Worm (Caenorhabditis elegans) whole organism, early embryonic: Measurements from ENCODE around the gene alh-10.

Experiments used
- F13C5.2 ChIP-seq: sonication (generic microtip); optimal IDR thresholded peaks from 2 replicates; lab custom pipeline; 2017; ENCODE audit warnings: mild to moderate bottlenecking, missing genetic modification characterization, inconsistent platforms, missing compliant biosample characterization
- ama-1 ChIP-seq: fragments of 150-350 bp; optimal IDR thresholded peaks from 2 replicates; lab custom pipeline; 2014
- ceh-13 ChIP-seq: fragments of 200-800 bp; sonication (Bioruptor generic); optimal IDR thresholded peaks from 2 replicates; lab custom pipeline; 2018; ENCODE audit warnings: mild to moderate bottlenecking, missing genetic modification characterization, missing compliant biosample characterization
- flt-1 ChIP-seq: fragments of 200-800 bp; sonication (Bioruptor generic); IDR thresholded peaks from 2 replicates; pipeline ENCODE4 v1.3.6; 2022; ENCODE audit warnings: missing genetic modification characterization, missing compliant biosample characterization
- hmbx-1 ChIP-seq: sonication (generic microtip); optimal IDR thresholded peaks from 2 replicates; lab custom pipeline; 2016; ENCODE audit warnings: mild to moderate bottlenecking, missing genetic modification characterization, missing compliant biosample characterization
- hmg-4 ChIP-seq: fragments of 200-800 bp; sonication (Bioruptor generic); optimal IDR thresholded peaks from 2 replicates; lab custom pipeline; 2018; ENCODE audit warnings: mild to moderate bottlenecking, missing genetic modification characterization, missing compliant biosample characterization
- pes-1 ChIP-seq: fragments of 200-800 bp; sonication (Bioruptor generic); IDR thresholded peaks from 2 replicates; pipeline ENCODE4 v1.3.6; 2022; ENCODE audit warnings: missing genetic modification reagents, missing genetic modification characterization, missing compliant biosample characterization
- scrt-1 ChIP-seq: fragments of 200-800 bp; sonication (Bioruptor generic); IDR thresholded peaks from 2 replicates; pipeline ENCODE4 v1.3.6; 2022; ENCODE audit warnings: missing genetic modification characterization, missing compliant biosample characterization
- sea-1 ChIP-seq: fragments of 200-800 bp; sonication (Bioruptor generic); conservative IDR thresholded peaks from 2 replicates; pipeline ENCODE4 v1.3.6; 2022; ENCODE audit warnings: missing genetic modification characterization, missing compliant biosample characterization
- tbx-11 ChIP-seq: fragments of 200-800 bp; sonication (Bioruptor generic); IDR thresholded peaks from 2 replicates; pipeline ENCODE4 v1.3.6; 2022; ENCODE audit warnings: missing genetic modification characterization, missing compliant biosample characterization
- tbx-37 ChIP-seq: fragments of 200-800 bp; sonication (Bioruptor generic); conservative IDR thresholded peaks from 2 replicates; pipeline ENCODE4 v1.3.6; 2022; ENCODE audit warnings: missing genetic modification reagents, missing genetic modification characterization, missing compliant biosample characterization
- tra-4 ChIP-seq: sonication (generic microtip); optimal IDR thresholded peaks from 2 replicates; lab custom pipeline; 2017; ENCODE audit warnings: missing genetic modification characterization, missing compliant biosample characterization

DNA sequence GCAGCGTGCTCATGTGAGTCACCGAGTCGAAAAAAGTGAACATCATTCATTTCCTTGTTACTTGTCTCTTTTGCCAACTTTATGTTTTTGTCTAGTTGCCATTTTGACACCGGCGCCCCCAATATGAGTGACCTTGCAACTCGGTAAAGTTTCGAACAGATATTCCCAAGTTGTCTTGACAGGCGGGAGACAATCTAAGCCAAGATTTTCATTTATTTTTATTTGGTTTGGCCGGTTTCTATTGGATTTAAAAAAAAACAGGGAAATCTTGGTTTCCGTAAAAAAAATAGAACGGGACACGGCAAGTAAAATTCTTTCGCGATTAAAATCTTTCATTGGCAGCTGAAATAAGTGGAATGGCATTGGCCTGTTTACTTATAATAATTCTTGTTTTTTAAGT, 12.2 kb downstream of the alh-10 start:
- TF ChIP-seq pes-1 (no peak), flt-1 (GFP tag; lab: Robert Waterston, UW) (no peak), tbx-37 (GFP tag; lab: Robert Waterston, UW) (no peak), ama-1 (no peak), F13C5.2 (tag; lab: Kevin White, UChicago) (no peak), hmbx-1 (tag; lab: Kevin White, UChicago) (no peak), tra-4 (no peak), sea-1 (GFP tag; lab: Robert Waterston, UW) (no peak), hmg-4 (GFP tag; lab: Kevin White, UChicago) (no peak), tbx-11 (GFP tag; lab: Robert Waterston, UW) (no peak), scrt-1 (no peak), ceh-13 (no peak)
